Worm (Caenorhabditis elegans) whole organism, L1 larva: ENCODE measurements around the gene kdp-1.

Source experiments
- nhr-76 ChIP-seq: sonication (generic microtip); optimal IDR thresholded peaks from 2 replicates; lab custom pipeline; 2017; ENCODE audit warnings: missing biosample characterization, missing genetic modification characterization
- snpc-4 ChIP-seq: fragments of 150-350 bp; optimal IDR thresholded peaks from 2 replicates; lab custom pipeline; 2014; ENCODE audit warnings: missing biosample characterization, missing genetic modification characterization

DNA sequence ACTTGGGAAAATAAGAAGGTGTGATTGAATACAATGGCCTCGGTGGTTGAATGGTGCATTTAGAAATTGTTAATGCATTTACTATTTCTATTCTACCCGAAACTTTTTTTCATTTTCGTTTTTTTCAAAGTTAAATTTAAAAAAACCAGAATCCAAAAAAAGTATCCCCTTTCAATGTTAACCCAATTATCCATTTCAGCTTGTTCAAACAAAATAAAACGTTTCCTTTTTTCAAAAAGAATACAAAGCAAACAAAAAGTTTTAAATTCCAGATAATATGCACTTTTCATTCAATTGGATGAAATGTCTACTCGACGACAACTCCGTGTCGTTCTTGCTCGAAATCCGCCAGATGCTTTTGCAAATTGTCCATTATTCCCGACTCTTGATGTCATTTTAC, 42.6 kb downstream of the kdp-1 start, which contains the start of gene W02A2.5:
- TF ChIP-seq nhr-76 (no peak), snpc-4 (tag; lab: Kevin White, UChicago) (no peak)
